Worm (Caenorhabditis elegans): ENCODE measurements around the gene sri-37.

ce11 chrII:2611009-2611408 is 18.4 kb upstream of the sri-37 start:
- TF ChIP-seq dao-5 (tag; optimal IDR thresholded peaks at IDR 0.05) (no peak), W03F9.2 (tag; optimal IDR thresholded peaks at IDR 0.05) (no peak)

Data from whole organism, L4/young adult.